Worm (Caenorhabditis elegans) whole organism, L4 larva: ENCODE results near the gene K10B2.4.

ENCODE experiments used
- F49E8.2 ChIP-seq: sonication (generic microtip); optimal IDR thresholded peaks from 2 replicates; lab custom pipeline; 2016; ENCODE audit warnings: missing compliant biosample characterization, mild to moderate bottlenecking, missing genetic modification characterization, borderline replicate concordance
- Y48G9A.11 ChIP-seq: fragments of 200-800 bp; sonication (Bioruptor generic); IDR thresholded peaks from 2 replicates; pipeline ENCODE4 v1.3.6; 2022; ENCODE audit warnings: missing genetic modification reagents, missing genetic modification characterization, missing compliant biosample characterization
- aha-1 ChIP-seq: fragments of 150-350 bp; peaks from one replicate; lab custom pipeline; 2014; ENCODE audit warnings: missing biosample characterization, missing genetic modification characterization
- aly-2 ChIP-seq: sonication (generic microtip); optimal IDR thresholded peaks from 2 replicates; lab custom pipeline; 2018; ENCODE audit warnings: missing biosample characterization, missing genetic modification characterization
- attf-4 ChIP-seq: sonication (generic microtip); optimal IDR thresholded peaks from 3 replicates; lab custom pipeline; 2017; ENCODE audit warnings: missing biosample characterization, missing genetic modification characterization
- ceh-32 ChIP-seq: sonication (generic microtip); optimal IDR thresholded peaks from 2 replicates; lab custom pipeline; 2016; ENCODE audit warnings: mild to moderate bottlenecking, missing genetic modification characterization, missing compliant biosample characterization; ENCODE audit not compliant: poor library complexity
- ctbp-1 ChIP-seq: fragments of 200-800 bp; sonication (Bioruptor generic); IDR thresholded peaks from 2 replicates; pipeline ENCODE4 v1.3.6; 2022; ENCODE audit warnings: missing genetic modification reagents, missing genetic modification characterization, missing compliant biosample characterization
- daf-16 ChIP-seq, 3 experiments: sonication (generic microtip); optimal IDR thresholded peaks; 2 replicates each; lab custom pipeline; 2016 to 2017; ENCODE audit warnings: missing genetic modification characterization in 3 of 3, missing genetic modification reagents in 3 of 3, mild to moderate bottlenecking in 2 of 3, missing compliant biosample characterization in 2 of 3, missing biosample characterization in 1 of 3, moderate library complexity in 1 of 3
- daf-19 ChIP-seq: fragments of 200-800 bp; sonication (Bioruptor generic); conservative IDR thresholded peaks from 2 replicates; pipeline ENCODE4 v1.3.6; 2022; ENCODE audit warnings: missing genetic modification characterization, missing compliant biosample characterization
- daf-8 ChIP-seq: fragments of 200-800 bp; sonication (Bioruptor generic); IDR thresholded peaks from 2 replicates; pipeline ENCODE4 v1.3.6; 2022; ENCODE audit warnings: missing genetic modification characterization, missing compliant biosample characterization
- duxl-1 ChIP-seq: sonication (generic microtip); optimal IDR thresholded peaks from 2 replicates; lab custom pipeline; 2016; ENCODE audit warnings: mild to moderate bottlenecking, missing genetic modification characterization, moderate library complexity, missing compliant biosample characterization; ENCODE audit not compliant: poor library complexity
- dve-1 ChIP-seq: sonication (generic microtip); optimal IDR thresholded peaks from 2 replicates; lab custom pipeline; 2017; ENCODE audit warnings: antibody characterized with exemption, mild to moderate bottlenecking, missing genetic modification characterization, missing compliant biosample characterization; ENCODE audit not compliant: insufficient read depth
- gei-8 ChIP-seq: fragments of 200-800 bp; sonication (Bioruptor generic); optimal IDR thresholded peaks from 2 replicates; lab custom pipeline; 2018; ENCODE audit warnings: mild to moderate bottlenecking, missing genetic modification characterization, missing compliant biosample characterization
- hlh-11 ChIP-seq: fragments of 200-800 bp; sonication (Bioruptor generic); optimal IDR thresholded peaks from 2 replicates; lab custom pipeline; 2018; ENCODE audit warnings: mild to moderate bottlenecking, missing genetic modification characterization, missing compliant biosample characterization
- hlh-30 ChIP-seq: sonication (generic microtip); optimal IDR thresholded peaks from 2 replicates; lab custom pipeline; 2017; ENCODE audit warnings: antibody characterized with exemption, mild to moderate bottlenecking, missing genetic modification characterization, missing compliant biosample characterization; ENCODE audit not compliant: insufficient read depth
- lim-7 ChIP-seq: fragments of 200-800 bp; sonication (Bioruptor generic); IDR thresholded peaks from 2 replicates; pipeline ENCODE4 v1.3.6; 2022; ENCODE audit warnings: missing genetic modification characterization, missing compliant biosample characterization
- lin-13 ChIP-seq: fragments of 150-350 bp; optimal IDR thresholded peaks from 2 replicates; lab custom pipeline; 2014; ENCODE audit warnings: missing biosample characterization, missing genetic modification reagents, missing genetic modification characterization
- lin-15B ChIP-seq: fragments of 150-350 bp; sonication (generic microtip); optimal IDR thresholded peaks from 3 replicates; lab custom pipeline; 2014; ENCODE audit warnings: missing biosample characterization, missing genetic modification characterization
- lsy-2 ChIP-seq, 2 experiments: fragments of 150-350 bp in 1 of 2; sonication (generic microtip) in 1 of 2; optimal IDR thresholded peaks; 2 replicates each; lab custom pipeline; 2014 to 2017; ENCODE audit warnings: missing biosample characterization in 2 of 2, missing genetic modification characterization in 2 of 2
- mdl-1 ChIP-seq, 2 experiments: fragments of 150-350 bp in 1 of 2; sonication (generic microtip) in 1 of 2; optimal IDR thresholded peaks; 2 replicates each; lab custom pipeline; 2014 to 2017; ENCODE audit warnings: missing biosample characterization in 2 of 2, missing genetic modification characterization in 2 of 2
- mdt-29 ChIP-seq: fragments of 200-800 bp; sonication (Bioruptor generic); IDR thresholded peaks from 2 replicates; pipeline ENCODE4 v1.3.6; 2022; ENCODE audit warnings: missing genetic modification reagents, missing genetic modification characterization, missing compliant biosample characterization
- nhr-11 ChIP-seq: fragments of 150-350 bp; optimal IDR thresholded peaks from 2 replicates; lab custom pipeline; 2014; ENCODE audit warnings: missing biosample characterization, missing genetic modification characterization
- nhr-111 ChIP-seq: fragments of 200-800 bp; sonication (Bioruptor generic); optimal IDR thresholded peaks from 2 replicates; lab custom pipeline; 2018; ENCODE audit warnings: mild to moderate bottlenecking, missing genetic modification characterization, missing compliant biosample characterization
- nhr-28 ChIP-seq: fragments of 150-350 bp; optimal IDR thresholded peaks from 2 replicates; lab custom pipeline; 2014; ENCODE audit warnings: missing biosample characterization, missing genetic modification characterization
- nhr-76 ChIP-seq: fragments of 150-350 bp; optimal IDR thresholded peaks from 2 replicates; lab custom pipeline; 2014; ENCODE audit warnings: missing biosample characterization, missing genetic modification characterization
- pqm-1 ChIP-seq: sonication (generic microtip); optimal IDR thresholded peaks from 2 replicates; lab custom pipeline; 2017; ENCODE audit warnings: missing biosample characterization, missing genetic modification characterization
- unc-39 ChIP-seq: sonication (generic microtip); optimal IDR thresholded peaks from 2 replicates; lab custom pipeline; 2017; ENCODE audit warnings: missing biosample characterization, missing genetic modification characterization
- unc-62 ChIP-seq, 3 experiments: fragments of 150-350 bp in 1 of 3; sonication (generic microtip); optimal IDR thresholded peaks in 2 of 3; peaks in 1 of 3; 1 replicate in 1 of 3; 2 replicates in 2 of 3; lab custom pipeline; 2014 to 2017; ENCODE audit warnings: missing biosample characterization in 3 of 3, missing genetic modification characterization in 3 of 3, missing genetic modification reagents in 3 of 3, missing genotype in 1 of 3

K10B2.4 gene

ce11 chrII:6344513-6344912, 16.2 kb downstream of the K10B2.4 start:
- TF ChIP-seq daf-8 (GFP tag; lab: Robert Waterston, UW): no peak
- TF ChIP-seq daf-16 (GFP tag; optimal IDR thresholded peaks at IDR 0.05; lab: Kevin White, UChicago): no peak
- TF ChIP-seq daf-16 (tag; optimal IDR thresholded peaks at IDR 0.05; lab: Kevin White, UChicago): peak; percentile 98

ce11 chrII:6343893-6344292, 16.9 kb downstream of the K10B2.4 start, which contains the start of gene txt-18:
Gene txt-18, plus strand, starts transcription at chrII:6344072.
- peak in 1 of 2 experiments; percentile 77 for TF ChIP-seq unc-62 (GFP tag; optimal IDR thresholded peaks at IDR 0.05 in 1 of 2; lab: Kevin White, UChicago)
- no peak for TF ChIP-seq unc-62 (tag; optimal IDR thresholded peaks at IDR 0.05; lab: Kevin White, UChicago)
- TF ChIP-seq nhr-11 (tag; lab: Kevin White, UChicago): peak; percentile 18
- peak in 1 of 2 experiments; percentile 35 for TF ChIP-seq lsy-2 (tag; optimal IDR thresholded peaks at IDR 0.05; lab: Kevin White, UChicago)
- peak; percentile 5 for TF ChIP-seq hlh-11 (tag; lab: Kevin White, UChicago)
- peak; percentile 32 for TF ChIP-seq nhr-28 (tag; lab: Kevin White, UChicago)
- TF ChIP-seq F49E8.2 (tag; lab: Kevin White, UChicago): no peak
- no peak for TF ChIP-seq mdt-29 (GFP tag; lab: Robert Waterston, UW)
- no peak for TF ChIP-seq unc-39 (tag; lab: Kevin White, UChicago)
- TF ChIP-seq aha-1 (tag; lab: Kevin White, UChicago): peak; percentile 96
- TF ChIP-seq lim-7 (GFP tag; lab: Robert Waterston, UW): no peak
- TF ChIP-seq, all 104 proteins: peak for 6

- TF ChIP-seq F49E8.2 (tag; lab: Kevin White, UChicago) (no peak), unc-62 (GFP tag; optimal IDR thresholded peaks at IDR 0.05 in 1 of 2; lab: Kevin White, UChicago) (peak in 1 of 2 experiments; percentile 23), unc-62 (tag; optimal IDR thresholded peaks at IDR 0.05; lab: Kevin White, UChicago) (no peak), aha-1 (tag; lab: Kevin White, UChicago) (peak; percentile 75)
Observed at ce11 chrII:6342455-6342854, 18.3 kb downstream of the K10B2.4 start.

- TF ChIP-seq aly-2 (no peak), nhr-76 (no peak), aha-1 (tag; lab: Kevin White, UChicago) (peak; percentile 96), pqm-1 (tag; lab: Kevin White, UChicago) (no peak), hlh-30 (tag; lab: Kevin White, UChicago) (peak; percentile 63), attf-4 (tag; lab: Kevin White, UChicago) (no peak), hlh-11 (tag; lab: Kevin White, UChicago) (peak; percentile 19), daf-19 (GFP tag; lab: Robert Waterston, UW) (no peak)
Observed at ce11 chrII:6341076-6341475, 19.7 kb downstream of the K10B2.4 start.

ce11 chrII:6339948-6340347, 20.8 kb downstream of the K10B2.4 start, which contains the start of gene C32D5.7:
Gene C32D5.7, minus strand, starts transcription at chrII:6340048.
- no peak for TF ChIP-seq duxl-1 (tag; lab: Kevin White, UChicago)
- no peak for TF ChIP-seq lin-15B (tag; lab: Kevin White, UChicago)
- TF ChIP-seq mdl-1 (tag; optimal IDR thresholded peaks at IDR 0.05; lab: Kevin White, UChicago): no peak
- TF ChIP-seq nhr-111: no peak
- TF ChIP-seq lin-13 (GFP tag; lab: Kevin White, UChicago): no peak
- TF ChIP-seq ctbp-1: no peak
- no peak for TF ChIP-seq gei-8 (GFP tag; lab: Kevin White, UChicago)
- no peak for TF ChIP-seq ceh-32 (tag; lab: Kevin White, UChicago)

- peak; percentile 33 for TF ChIP-seq dve-1 (tag; lab: Kevin White, UChicago)
- TF ChIP-seq lsy-2 (tag; optimal IDR thresholded peaks at IDR 0.05; lab: Kevin White, UChicago): peak in 1 of 2 experiments; percentile 11
- TF ChIP-seq aha-1 (tag; lab: Kevin White, UChicago): peak; percentile 74
- no peak for TF ChIP-seq daf-16 (GFP tag; optimal IDR thresholded peaks at IDR 0.05; lab: Kevin White, UChicago)
- peak; percentile 59 for TF ChIP-seq daf-16 (tag; optimal IDR thresholded peaks at IDR 0.05; lab: Kevin White, UChicago)
- peak; percentile 51 for TF ChIP-seq pqm-1 (tag; lab: Kevin White, UChicago)
- no peak for TF ChIP-seq Y48G9A.11
Observed at ce11 chrII:6339511-6339910, 21.2 kb downstream of the K10B2.4 start.
